Worm (Caenorhabditis elegans) whole organism, mixed stage, embryonic: Measurements from ENCODE around the gene spon-1.
A peak's percentile ranks its signal among the peaks of the same experiment; 100 is the strongest.

Experiments
- M03D4.4 ChIP-seq: sonication (generic microtip); optimal IDR thresholded peaks from 2 replicates; lab custom pipeline; 2017; ENCODE audit warnings: mild to moderate bottlenecking, missing genetic modification characterization, missing compliant biosample characterization
- blmp-1 ChIP-seq: fragments of 150-350 bp; optimal IDR thresholded peaks from 2 replicates; lab custom pipeline; 2014; ENCODE audit warnings: missing biosample characterization, missing genetic modification characterization
- ceh-39 ChIP-seq: fragments of 150-350 bp; optimal IDR thresholded peaks from 2 replicates; lab custom pipeline; 2014; ENCODE audit warnings: missing biosample characterization, missing genetic modification characterization
- ceh-43 ChIP-seq: fragments of 200-800 bp; sonication (Bioruptor generic); optimal IDR thresholded peaks from 2 replicates; lab custom pipeline; 2018; ENCODE audit warnings: mild to moderate bottlenecking, missing genetic modification characterization, moderate library complexity, missing compliant biosample characterization
- ceh-83 ChIP-seq: fragments of 200-800 bp; sonication (Bioruptor generic); optimal IDR thresholded peaks from 2 replicates; lab custom pipeline; 2018; ENCODE audit warnings: mild to moderate bottlenecking, missing genetic modification characterization, missing compliant biosample characterization
- ces-1 ChIP-seq: fragments of 150-350 bp; optimal IDR thresholded peaks from 2 replicates; lab custom pipeline; 2014; ENCODE audit warnings: missing biosample characterization, missing genetic modification reagents, missing genetic modification characterization
- drap-1 ChIP-seq: fragments of 200-800 bp; sonication (Bioruptor generic); optimal IDR thresholded peaks from 3 replicates; lab custom pipeline; 2018; ENCODE audit warnings: mild to moderate bottlenecking, missing genetic modification characterization, missing compliant biosample characterization
- flh-1 ChIP-seq: fragments of 200-800 bp; sonication (Bioruptor generic); optimal IDR thresholded peaks from 2 replicates; lab custom pipeline; 2018; ENCODE audit warnings: mild to moderate bottlenecking, missing genetic modification characterization, moderate library complexity, missing compliant biosample characterization
- hlh-1 ChIP-seq: fragments of 150-350 bp; optimal IDR thresholded peaks from 2 replicates; lab custom pipeline; 2014; ENCODE audit warnings: missing biosample characterization, missing genetic modification reagents, missing genetic modification characterization
- lin-13 ChIP-seq: fragments of 150-350 bp; optimal IDR thresholded peaks from 2 replicates; lab custom pipeline; 2014; ENCODE audit warnings: missing biosample characterization, missing genetic modification characterization
- lin-32 ChIP-seq: fragments of 200-800 bp; sonication (Bioruptor generic); optimal IDR thresholded peaks from 2 replicates; lab custom pipeline; 2018; ENCODE audit warnings: mild to moderate bottlenecking, missing genetic modification characterization, missing compliant biosample characterization
- lsy-2 ChIP-seq: fragments of 150-350 bp; optimal IDR thresholded peaks from 2 replicates; lab custom pipeline; 2014; ENCODE audit warnings: missing biosample characterization, missing genetic modification characterization
- mab-5 ChIP-seq: fragments of 150-350 bp; optimal IDR thresholded peaks from 2 replicates; lab custom pipeline; 2014; ENCODE audit warnings: missing biosample characterization, missing genetic modification characterization
- mep-1 ChIP-seq: fragments of 150-350 bp; optimal IDR thresholded peaks from 2 replicates; lab custom pipeline; 2017; ENCODE audit warnings: missing biosample characterization, missing genetic modification reagents, missing genetic modification characterization, inconsistent platforms
- mls-2 ChIP-seq: sonication (generic microtip); optimal IDR thresholded peaks from 2 replicates; lab custom pipeline; 2016; ENCODE audit warnings: mild to moderate bottlenecking, missing genetic modification characterization, moderate library complexity, missing compliant biosample characterization
- nhr-12 ChIP-seq: fragments of 150-350 bp; optimal IDR thresholded peaks from 2 replicates; lab custom pipeline; 2014; ENCODE audit warnings: missing biosample characterization, missing genetic modification characterization
- nhr-2 ChIP-seq: fragments of 150-350 bp; optimal IDR thresholded peaks from 2 replicates; lab custom pipeline; 2014; ENCODE audit warnings: missing biosample characterization, missing genetic modification characterization
- nhr-237 ChIP-seq: fragments of 150-350 bp; optimal IDR thresholded peaks from 2 replicates; lab custom pipeline; 2014; ENCODE audit warnings: missing biosample characterization, missing genetic modification characterization
- nhr-28 ChIP-seq: fragments of 150-350 bp; optimal IDR thresholded peaks from 2 replicates; lab custom pipeline; 2014; ENCODE audit warnings: missing biosample characterization, missing genetic modification characterization
- nhr-76 ChIP-seq: sonication (generic microtip); optimal IDR thresholded peaks from 2 replicates; lab custom pipeline; 2017; ENCODE audit warnings: missing biosample characterization, missing genetic modification characterization
- pha-4 ChIP-seq: fragments of 150-350 bp; optimal IDR thresholded peaks from 2 replicates; lab custom pipeline; 2018; ENCODE audit warnings: missing biosample characterization, missing genetic modification reagents, missing genetic modification characterization
- sptf-1 ChIP-seq: sonication (generic microtip); optimal IDR thresholded peaks from 2 replicates; lab custom pipeline; 2017; ENCODE audit warnings: mild to moderate bottlenecking, missing genetic modification characterization, moderate library complexity, missing compliant biosample characterization
- tbx-8 ChIP-seq: fragments of 200-800 bp; sonication (Bioruptor generic); optimal IDR thresholded peaks from 2 replicates; lab custom pipeline; 2018; ENCODE audit warnings: mild to moderate bottlenecking, missing genetic modification characterization, moderate library complexity, missing compliant biosample characterization
- unc-120 ChIP-seq: sonication (generic microtip); optimal IDR thresholded peaks from 2 replicates; lab custom pipeline; 2017; ENCODE audit warnings: missing genetic modification characterization, missing compliant biosample characterization; ENCODE audit not compliant: poor library complexity, severe bottlenecking
- unc-62 ChIP-seq: fragments of 150-350 bp; optimal IDR thresholded peaks from 2 replicates; lab custom pipeline; 2014; ENCODE audit warnings: missing biosample characterization, missing genetic modification reagents, missing genetic modification characterization
- zip-8 ChIP-seq: fragments of 150-350 bp; optimal IDR thresholded peaks from 2 replicates; lab custom pipeline; 2014; ENCODE audit warnings: missing biosample characterization, missing genetic modification characterization

Gene spon-1

DNA sequence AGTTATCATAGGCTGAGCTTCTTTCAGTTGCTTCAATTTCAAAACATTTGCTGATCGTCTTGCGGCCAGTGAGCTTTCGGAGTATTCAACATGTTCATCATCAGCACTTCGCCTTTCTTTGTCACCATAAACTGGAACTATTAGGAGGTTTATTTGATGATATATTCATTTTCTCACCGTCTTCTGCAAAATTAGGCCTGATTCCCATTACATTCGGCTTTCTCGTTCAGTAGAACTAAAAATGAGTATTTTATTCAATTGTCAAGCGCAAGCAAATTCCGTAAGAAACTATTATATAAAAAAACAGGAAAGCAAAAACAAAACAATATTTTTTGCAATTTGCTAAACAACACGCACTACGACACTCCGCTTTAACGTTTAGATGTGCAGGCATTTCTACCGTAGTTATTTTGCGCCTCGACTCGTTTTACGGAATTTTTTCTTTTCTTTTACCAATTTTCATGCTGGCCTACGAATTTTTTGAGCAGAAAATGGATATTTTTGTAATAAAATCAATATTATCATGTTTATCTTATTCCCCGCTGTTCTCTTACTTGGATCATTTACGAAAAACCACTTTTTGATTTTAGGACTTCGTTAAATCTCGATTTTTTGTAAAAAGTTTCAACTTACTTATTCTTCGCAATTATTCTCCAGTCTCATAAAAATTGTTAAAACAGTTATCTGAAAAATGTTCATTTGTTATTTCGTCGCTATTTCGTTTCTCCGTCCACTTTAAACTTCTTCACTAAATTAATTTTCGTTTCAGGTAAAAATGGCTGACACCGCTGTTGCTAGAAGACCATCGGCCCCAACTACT is 11.4 kb upstream of the spon-1 start, which contains the start of the genes farl-11 and rpl-33:
Gene farl-11 (minus strand): TSS at position 242 of the 820 bp plus-strand sequence.
Gene rpl-33 (plus strand): TSS at position 770 of the 820 bp plus-strand sequence.
- TF ChIP-seq ceh-83 (no peak), pha-4 (tag; lab: Kevin White, UChicago) (peak; percentile 81), unc-62 (GFP tag; lab: Kevin White, UChicago) (peak; percentile 73), nhr-237 (tag; lab: Kevin White, UChicago) (peak; percentile 92), lin-13 (tag; lab: Kevin White, UChicago) (peak; percentile 63), nhr-12 (tag; lab: Kevin White, UChicago) (no peak), flh-1 (GFP tag; lab: Kevin White, UChicago) (no peak), zip-8 (no peak), drap-1 (GFP tag; lab: Kevin White, UChicago) (no peak), ceh-43 (no peak), unc-120 (tag; lab: Kevin White, UChicago) (peak; percentile 4), blmp-1 (tag; lab: Kevin White, UChicago) (no peak), mab-5 (tag; lab: Kevin White, UChicago) (peak; percentile 41), hlh-1 (tag; lab: Kevin White, UChicago) (peak; percentile 61), mls-2 (peak; percentile 5), mep-1 (tag; lab: Kevin White, UChicago) (peak; percentile 88), ces-1 (peak; percentile 76), lsy-2 (peak; percentile 98), M03D4.4 (no peak), sptf-1 (peak; percentile 33), ceh-39 (tag; lab: Kevin White, UChicago) (peak; percentile 79)

DNA sequence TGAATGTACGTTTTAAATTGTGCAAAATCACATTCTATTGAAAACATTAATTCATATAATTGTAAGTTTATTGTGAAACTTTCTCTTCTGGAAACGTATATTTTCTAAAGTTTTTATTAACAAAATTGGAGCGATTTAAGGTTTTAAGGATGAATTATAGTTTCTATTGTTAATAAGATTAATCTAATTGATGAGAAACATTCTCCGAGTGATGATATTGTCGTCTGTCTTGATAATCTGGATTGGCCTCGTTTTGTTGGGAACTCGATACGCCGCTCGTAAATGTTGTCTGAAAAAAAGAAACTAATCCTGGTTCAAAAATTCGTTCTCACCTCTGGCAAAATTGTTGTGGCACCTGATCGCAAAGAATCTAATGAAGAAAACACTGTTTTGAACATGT is 10.0 kb upstream of the spon-1 start:
- TF ChIP-seq mep-1 (tag; lab: Kevin White, UChicago) = no peak
- TF ChIP-seq lin-13 (tag; lab: Kevin White, UChicago) = no peak
- TF ChIP-seq lsy-2 = no peak
- TF ChIP-seq nhr-76 (tag; lab: Kevin White, UChicago) = no peak
- TF ChIP-seq, all 35 proteins: peak for 0

DNA sequence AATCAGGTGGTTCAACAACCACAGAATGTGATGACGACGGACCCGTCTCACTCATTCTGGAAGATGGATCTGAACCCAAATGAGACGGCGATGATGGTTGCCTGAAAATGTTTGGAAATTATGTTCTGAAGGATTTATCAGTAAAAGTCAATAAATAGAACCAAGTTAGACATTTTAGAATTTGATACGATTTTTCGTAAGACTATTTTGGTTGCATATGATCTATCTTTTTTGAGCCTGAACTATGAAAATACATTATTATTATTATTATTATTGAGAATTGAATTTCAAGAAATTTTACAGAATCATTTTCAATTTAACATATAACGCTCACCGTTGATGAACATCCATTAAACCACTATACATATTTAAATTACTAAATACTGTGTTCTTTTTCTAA is 6.4 kb upstream of the spon-1 start, which contains the start of gene F10E7.9:
Gene F10E7.9 (minus strand): TSS at position 101 of the 400 bp plus-strand sequence.
- no peak for TF ChIP-seq unc-62 (GFP tag; lab: Kevin White, UChicago)
- no peak for TF ChIP-seq hlh-1 (tag; lab: Kevin White, UChicago)
- no peak for TF ChIP-seq M03D4.4

DNA sequence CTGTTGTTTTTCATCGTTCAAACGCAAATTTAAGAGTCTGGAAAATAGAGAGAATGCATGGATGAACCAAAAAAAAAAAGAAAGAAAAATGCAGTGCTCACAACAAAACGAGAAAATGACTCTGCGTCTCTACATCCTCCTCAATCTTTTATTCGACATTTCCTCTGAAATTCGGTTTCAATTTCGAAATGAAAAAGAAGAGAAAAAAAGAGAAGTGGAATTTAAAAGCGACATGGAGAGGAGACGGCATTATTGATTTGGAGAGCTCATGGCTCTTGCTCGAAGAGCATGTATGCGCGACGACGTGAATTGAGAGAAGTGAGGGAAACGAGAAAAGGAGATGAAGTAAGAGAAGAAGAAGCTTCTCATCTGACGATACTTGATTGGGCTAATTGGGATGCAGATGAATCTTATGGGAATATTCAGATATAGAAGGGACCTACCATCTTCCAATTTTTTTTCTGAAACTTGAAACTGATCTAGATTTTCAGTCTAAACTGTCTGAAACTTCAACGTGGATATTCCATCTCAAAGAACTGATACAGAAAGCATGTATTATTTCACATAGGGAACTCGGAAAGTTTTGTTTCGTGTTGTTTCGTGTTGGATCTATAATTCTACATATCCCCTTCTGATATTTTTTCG is 5.2 kb upstream of the spon-1 start:
- TF ChIP-seq ces-1 = peak; percentile 59
- TF ChIP-seq blmp-1 (tag; lab: Kevin White, UChicago) = no peak

DNA sequence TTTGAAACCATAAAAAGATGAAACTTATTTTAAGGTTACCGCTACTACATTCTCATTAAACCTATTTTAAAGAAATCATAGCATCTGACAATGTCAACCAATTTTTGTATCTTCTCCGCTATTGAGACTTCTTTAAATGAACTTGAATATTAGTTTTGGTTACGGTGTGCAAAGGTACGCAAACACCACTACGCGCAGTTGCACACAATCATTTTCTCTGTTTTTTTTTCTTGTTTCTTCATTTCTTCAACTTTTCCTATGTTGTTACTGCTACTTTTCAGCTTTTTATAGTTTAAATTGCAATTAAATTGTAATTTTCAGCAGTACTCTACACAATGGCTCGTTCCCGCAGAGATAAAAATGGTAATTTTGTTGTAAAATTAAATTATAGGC is 4.7 kb upstream of the spon-1 start, which contains the start of gene F10E7.5:
Gene F10E7.5 (plus strand): TSS at position 322 of the 393 bp plus-strand sequence.
- TF ChIP-seq nhr-12 (tag; lab: Kevin White, UChicago) = no peak
- peak; percentile 37 for TF ChIP-seq nhr-237 (tag; lab: Kevin White, UChicago)
- peak; percentile 3 for TF ChIP-seq unc-62 (GFP tag; lab: Kevin White, UChicago)
- TF ChIP-seq nhr-2 (tag; lab: Kevin White, UChicago) = no peak
- TF ChIP-seq lsy-2 = peak; percentile 98
- peak; percentile 57 for TF ChIP-seq lin-13 (tag; lab: Kevin White, UChicago)
- TF ChIP-seq ceh-83 = peak; percentile 14
- peak; percentile 22 for TF ChIP-seq unc-120 (tag; lab: Kevin White, UChicago)
- TF ChIP-seq mep-1 (tag; lab: Kevin White, UChicago) = peak; percentile 24
- TF ChIP-seq ceh-43 = no peak
- TF ChIP-seq lin-32 (GFP tag; lab: Kevin White, UChicago) = no peak

DNA sequence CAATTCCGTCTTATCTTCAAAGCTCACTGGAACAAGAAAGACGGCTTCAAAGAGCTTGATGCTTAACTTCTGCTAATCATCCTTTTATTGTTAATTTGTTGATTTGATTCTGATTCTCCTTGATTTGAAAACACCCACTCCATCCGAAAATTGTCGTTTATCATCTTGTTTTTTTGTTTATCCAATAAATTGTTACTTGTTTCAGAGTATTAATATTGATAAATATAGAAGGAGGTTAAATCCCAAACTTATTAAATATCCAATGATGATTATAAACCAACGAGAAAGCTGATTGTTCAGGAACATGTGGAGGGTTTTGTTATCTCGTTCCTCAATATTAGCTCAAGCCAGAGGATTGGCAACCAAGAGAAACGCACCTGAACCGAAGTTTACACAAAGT is 3.6 kb upstream of the spon-1 start, which contains the start of gene F10E7.6:
Gene F10E7.6 (plus strand): TSS at position 301 of the 400 bp plus-strand sequence.
- TF ChIP-seq lsy-2 (no peak), tbx-8 (GFP tag; lab: Kevin White, UChicago) (no peak), nhr-28 (tag; lab: Kevin White, UChicago) (no peak), nhr-12 (tag; lab: Kevin White, UChicago) (no peak), blmp-1 (tag; lab: Kevin White, UChicago) (no peak), unc-120 (tag; lab: Kevin White, UChicago) (no peak), mls-2 (no peak)
